Fruit fly (Drosophila melanogaster): ENCODE data around the gene CG14434.
A peak's percentile ranks its signal among the peaks of the same experiment; 100 is the strongest.

CG14434 gene

DNA sequence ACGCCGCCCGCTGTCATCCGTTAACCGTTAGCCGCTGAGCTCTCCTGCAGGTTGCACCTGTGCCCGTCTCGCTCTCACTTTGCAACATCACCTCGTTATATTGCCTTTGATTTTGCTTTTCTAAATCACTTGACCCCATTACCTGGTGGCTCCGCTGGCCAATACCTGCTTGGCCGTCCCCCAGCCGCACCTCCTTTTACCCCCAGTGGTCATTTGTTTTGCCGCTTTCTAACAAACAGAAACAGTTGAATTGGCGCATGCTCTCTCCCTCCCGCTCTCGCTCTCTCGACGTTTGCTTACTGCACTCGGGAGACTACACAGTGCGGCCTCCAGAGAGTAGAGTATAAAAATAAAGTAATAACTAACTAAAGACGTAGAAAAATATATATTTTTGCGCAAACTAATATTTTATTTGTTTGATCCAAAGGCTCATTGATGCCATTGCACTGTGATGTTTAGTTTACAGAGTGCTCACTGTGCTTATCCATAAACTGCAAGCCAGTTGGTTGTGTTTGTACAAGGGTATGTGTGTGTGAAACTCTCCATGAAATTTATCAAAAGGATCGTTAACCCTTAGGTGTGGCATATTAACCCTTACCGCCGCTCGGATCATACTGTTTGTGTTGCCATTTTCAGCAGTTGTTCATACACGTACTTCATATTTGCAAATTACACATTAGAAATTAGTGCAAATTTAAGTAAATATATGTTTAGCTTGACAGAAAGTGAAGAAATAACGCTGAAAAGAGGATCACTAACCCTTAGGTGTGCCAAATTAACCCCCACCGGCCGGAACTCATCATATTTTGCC, 62.3 kb downstream of the CG14434 start (continued):
- TF ChIP-seq CG6683 (GFP tag; optimal IDR thresholded peaks at IDR 0.05) (peak; percentile 33), Nf-YB (GFP tag; optimal IDR thresholded peaks at IDR 0.05) (peak; percentile 36), scrt (GFP tag; optimal IDR thresholded peaks at IDR 0.05) (peak; percentile 65), CG17829 (tag; optimal IDR thresholded peaks at IDR 0.05) (peak; percentile 79), croc (GFP tag; conservative IDR thresholded peaks at IDR 0.05) (peak; percentile 63; the same call in 2 of the 3 replicates), CG17359 (tag; optimal IDR thresholded peaks at IDR 0.05) (peak; percentile 81), usp (GFP tag; optimal IDR thresholded peaks at IDR 0.05) (no peak), Dbx (GFP tag; IDR thresholded peaks at IDR 0.05) (peak; percentile 80; the same call in 2 of the 3 replicates), CG11456 (GFP tag; IDR thresholded peaks at IDR 0.05) (peak; percentile 82), CG4730 (GFP tag; IDR thresholded peaks at IDR 0.05) (peak; percentile 85), pan (optimal IDR thresholded peaks at IDR 0.05) (no peak), pan (GFP tag; optimal IDR thresholded peaks at IDR 0.05 in 1 of 2, IDR thresholded peaks at IDR 0.05 in 1 of 2) (peak in 1 of 2 experiments; percentile 94), al (GFP tag; IDR thresholded peaks at IDR 0.05) (peak; percentile 76; the same call in 1 of the 2 replicates), gro (GFP tag; optimal IDR thresholded peaks at IDR 0.05) (peak; percentile 40), insv (GFP tag; optimal IDR thresholded peaks at IDR 0.05) (no peak), CG2889 (GFP tag; IDR thresholded peaks at IDR 0.05) (peak; percentile 81), maf-S (GFP tag; optimal IDR thresholded peaks at IDR 0.05) (no peak), CG4820 (GFP tag; optimal IDR thresholded peaks at IDR 0.05) (peak; percentile 64), NC2β (GFP tag; optimal IDR thresholded peaks at IDR 0.05) (peak; percentile 56), B-H2 (GFP tag; optimal IDR thresholded peaks at IDR 0.05) (peak; percentile 37), nom (GFP tag; optimal IDR thresholded peaks at IDR 0.05) (peak; percentile 36), unpg (GFP tag; optimal IDR thresholded peaks at IDR 0.05) (no peak), ind (GFP tag; optimal IDR thresholded peaks at IDR 0.05) (peak; percentile 79), bab2 (GFP tag; optimal IDR thresholded peaks at IDR 0.05) (peak; percentile 73), CG1832 (GFP tag; optimal IDR thresholded peaks at IDR 0.05) (peak; percentile 53), H15 (GFP tag; IDR thresholded peaks at IDR 0.05) (peak; percentile 86), Ravus (GFP tag; IDR thresholded peaks at IDR 0.05) (peak; percentile 49), fd64A (GFP tag; optimal IDR thresholded peaks at IDR 0.05) (peak; percentile 18), CG1647 (GFP tag; optimal IDR thresholded peaks at IDR 0.05) (peak; percentile 28), CG18476 (GFP tag; optimal IDR thresholded peaks at IDR 0.05) (peak; percentile 67), Drgx (GFP tag; IDR thresholded peaks at IDR 0.05) (peak; percentile 97), CG14965 (GFP tag; optimal IDR thresholded peaks at IDR 0.05; ENCODE audit: borderline replicate concordance) (no peak), Sin3A (optimal IDR thresholded peaks at IDR 0.05) (no peak), caup (GFP tag; optimal IDR thresholded peaks at IDR 0.05; ENCODE audit: severe bottlenecking) (peak; percentile 75), fd3F (GFP tag; optimal IDR thresholded peaks at IDR 0.05) (peak; percentile 18), repo (GFP tag; optimal IDR thresholded peaks at IDR 0.05) (no peak), CG2712 (tag; optimal IDR thresholded peaks at IDR 0.05) (peak; percentile 84), CG3726 (GFP tag; IDR thresholded peaks at IDR 0.05) (peak; percentile 86), pita (GFP tag; optimal IDR thresholded peaks at IDR 0.05) (no peak), CG17912 (GFP tag; optimal IDR thresholded peaks at IDR 0.05) (no peak), Fer3 (tag; optimal IDR thresholded peaks at IDR 0.05) (peak; percentile 78), CG9609 (GFP tag; optimal IDR thresholded peaks at IDR 0.05) (peak; percentile 51), zfh1 (GFP tag; IDR thresholded peaks at IDR 0.05) (peak; percentile 94), CG15696 (tag; optimal IDR thresholded peaks at IDR 0.05) (peak; percentile 48), CG13287 (GFP tag; IDR thresholded peaks at IDR 0.05; ENCODE audit: partially characterized antibody) (no peak), Optix (GFP tag; IDR thresholded peaks at IDR 0.05) (peak; percentile 89), CG6254 (GFP tag; optimal IDR thresholded peaks at IDR 0.05) (no peak), CG10209 (GFP tag; optimal IDR thresholded peaks at IDR 0.05) (peak; percentile 79), pb (GFP tag; optimal IDR thresholded peaks at IDR 0.05) (peak; percentile 26)
